Worm (Caenorhabditis elegans): Measurements from ENCODE around the gene skr-13.

Gene skr-13

DNA sequence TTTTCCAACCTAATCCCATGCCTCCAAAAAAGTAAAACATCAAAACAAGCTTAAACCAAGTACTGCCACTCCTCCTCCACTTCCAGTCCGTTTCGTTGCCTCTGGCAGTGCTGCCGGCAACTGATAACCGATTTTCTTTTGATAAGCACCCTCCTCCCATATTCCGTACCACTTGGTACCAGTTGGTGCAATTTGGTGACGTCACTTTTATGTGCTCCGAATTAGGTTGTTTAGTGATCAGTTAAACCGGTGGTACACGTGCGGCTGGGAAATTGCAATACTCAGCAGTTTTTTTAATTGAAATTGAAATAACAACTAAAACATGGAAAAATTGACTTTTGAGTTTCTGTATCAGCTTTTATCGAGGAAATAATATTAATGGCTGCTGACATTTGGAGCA, 11.7 kb upstream of the skr-13 start (continued):
- TF ChIP-seq daf-8 (GFP tag; IDR thresholded peaks at IDR 0.05), result no peak
- no peak for TF ChIP-seq daf-12 (tag; optimal IDR thresholded peaks at IDR 0.05)
- no peak for TF ChIP-seq nhr-237 (tag; optimal IDR thresholded peaks at IDR 0.05)
- no peak for TF ChIP-seq unc-130 (GFP tag; optimal IDR thresholded peaks at IDR 0.05)
- TF ChIP-seq ama-1 (optimal IDR thresholded peaks at IDR 0.05), result no peak
- TF ChIP-seq nhr-10 (tag; optimal IDR thresholded peaks at IDR 0.05), result no peak
- TF ChIP-seq ceh-62 (tag; optimal IDR thresholded peaks at IDR 0.05), result no peak
- no peak for TF ChIP-seq set-16 (GFP tag; IDR thresholded peaks at IDR 0.05)
- no peak for TF ChIP-seq attf-4 (tag; optimal IDR thresholded peaks at IDR 0.05)
- no peak for TF ChIP-seq ztf-7 (tag; optimal IDR thresholded peaks at IDR 0.05)
- no peak for TF ChIP-seq ceh-32 (tag; optimal IDR thresholded peaks at IDR 0.05; ENCODE audit: poor library complexity)
- no peak for TF ChIP-seq F26F4.8 (GFP tag; conservative IDR thresholded peaks at IDR 0.05)
- peak; percentile 51; the same call in 1 of the 2 replicates for TF ChIP-seq lin-1 (GFP tag; IDR thresholded peaks at IDR 0.05)
- TF ChIP-seq mdl-1 (tag; optimal IDR thresholded peaks at IDR 0.05), result peak in 1 of 2 experiments; percentile 88
- no peak for TF ChIP-seq egl-43 (GFP tag; IDR thresholded peaks at IDR 0.05)
- no peak for TF ChIP-seq nhr-111 (GFP tag; optimal IDR thresholded peaks at IDR 0.05)
- TF ChIP-seq lsy-2 (tag; optimal IDR thresholded peaks at IDR 0.05), result peak in 1 of 2 experiments; percentile 37
- no peak for TF ChIP-seq egl-27 (tag; optimal IDR thresholded peaks at IDR 0.05)
- TF ChIP-seq hlh-11 (tag; optimal IDR thresholded peaks at IDR 0.05), result peak; percentile 95
- TF ChIP-seq daf-16 (GFP tag; optimal IDR thresholded peaks at IDR 0.05), result no peak
- TF ChIP-seq daf-16 (tag; optimal IDR thresholded peaks at IDR 0.05), result peak; percentile 97
- TF ChIP-seq snpc-4 (tag; optimal IDR thresholded peaks at IDR 0.05), result no peak
- no peak for TF ChIP-seq nhr-77 (tag; optimal IDR thresholded peaks at IDR 0.05)
- TF ChIP-seq nhr-28 (tag; optimal IDR thresholded peaks at IDR 0.05), result peak; percentile 58
- no peak for TF ChIP-seq arid-1 (GFP tag; conservative IDR thresholded peaks at IDR 0.05)

ce11 chrIV:17171732-17172131, 9.3 kb upstream of the skr-13 start:
- TF ChIP-seq ceh-20 (GFP tag; IDR thresholded peaks at IDR 0.05) (no peak), hlh-30 (tag; optimal IDR thresholded peaks at IDR 0.05; ENCODE audit: insufficient read depth) (peak; percentile 35), nhr-6 (tag; optimal IDR thresholded peaks at IDR 0.05) (no peak), vab-7 (GFP tag; IDR thresholded peaks at IDR 0.05) (no peak), lin-13 (GFP tag; optimal IDR thresholded peaks at IDR 0.05) (no peak), lir-3 (tag; optimal IDR thresholded peaks at IDR 0.05) (no peak), daf-12 (tag; optimal IDR thresholded peaks at IDR 0.05) (no peak), php-3 (GFP tag; IDR thresholded peaks at IDR 0.05) (peak; percentile 57), ceh-32 (tag; optimal IDR thresholded peaks at IDR 0.05; ENCODE audit: poor library complexity) (no peak), ZK337.2 (GFP tag; IDR thresholded peaks at IDR 0.05) (no peak), F10B5.3 (tag; optimal IDR thresholded peaks at IDR 0.05) (no peak), sdz-12 (GFP tag; optimal IDR thresholded peaks at IDR 0.05) (no peak), ceh-28 (tag; optimal IDR thresholded peaks at IDR 0.05) (no peak), nhr-11 (tag; optimal IDR thresholded peaks at IDR 0.05) (no peak), zip-11 (GFP tag; IDR thresholded peaks at IDR 0.05) (no peak), zfp-2 (tag; optimal IDR thresholded peaks at IDR 0.05) (no peak), arid-1 (GFP tag; conservative IDR thresholded peaks at IDR 0.05) (no peak), zag-1 (tag; optimal IDR thresholded peaks at IDR 0.05) (no peak), Y5F2A.4 (GFP tag; optimal IDR thresholded peaks at IDR 0.05) (no peak), dpl-1 (GFP tag; optimal IDR thresholded peaks at IDR 0.05) (no peak), tag-97 (GFP tag; IDR thresholded peaks at IDR 0.05) (no peak), tra-1 (GFP tag; IDR thresholded peaks at IDR 0.05) (no peak), nhr-237 (tag; optimal IDR thresholded peaks at IDR 0.05) (no peak), F49E8.2 (tag; optimal IDR thresholded peaks at IDR 0.05; ENCODE audit: borderline replicate concordance) (no peak), nhr-48 (tag; optimal IDR thresholded peaks at IDR 0.05) (peak; percentile 13), nhr-10 (tag; optimal IDR thresholded peaks at IDR 0.05) (no peak), hlh-11 (tag; optimal IDR thresholded peaks at IDR 0.05) (peak; percentile 90), fkh-10 (GFP tag; optimal IDR thresholded peaks at IDR 0.05) (no peak), nhr-25 (tag; optimal IDR thresholded peaks at IDR 0.05; ENCODE audit: borderline replicate concordance, insufficient read depth) (no peak), lin-1 (GFP tag; IDR thresholded peaks at IDR 0.05) (peak; percentile 86), zfp-3 (GFP tag; conservative IDR thresholded peaks at IDR 0.05) (no peak), ama-1 (optimal IDR thresholded peaks at IDR 0.05) (no peak), attf-4 (tag; optimal IDR thresholded peaks at IDR 0.05) (no peak), mes-2 (tag; optimal IDR thresholded peaks at IDR 0.05; ENCODE audit: poor library complexity, severe bottlenecking) (no peak), mdt-29 (GFP tag; IDR thresholded peaks at IDR 0.05) (no peak)
